Worm (Caenorhabditis elegans) whole organism, late embryonic: Measurements from ENCODE around the gene dmsr-1.

Source experiments
- ahr-1 ChIP-seq: sonication (generic microtip); optimal IDR thresholded peaks from 2 replicates; lab custom pipeline; 2016; ENCODE audit warnings: missing genetic modification characterization, missing compliant biosample characterization
- ama-1 ChIP-seq: fragments of 150-350 bp; optimal IDR thresholded peaks from 2 replicates; lab custom pipeline; 2014
- ceh-9 ChIP-seq: sonication (generic microtip); optimal IDR thresholded peaks from 2 replicates; lab custom pipeline; 2016; ENCODE audit warnings: mild to moderate bottlenecking, missing genetic modification characterization, inconsistent platforms, missing compliant biosample characterization
- fkh-10 ChIP-seq: fragments of 150-350 bp; optimal IDR thresholded peaks from 2 replicates; lab custom pipeline; 2014; ENCODE audit warnings: missing biosample characterization, missing genetic modification reagents, missing genetic modification characterization
- hlh-30 ChIP-seq: sonication (generic microtip); optimal IDR thresholded peaks from 2 replicates; lab custom pipeline; 2017; ENCODE audit warnings: antibody characterized with exemption, missing genetic modification characterization, missing compliant biosample characterization; ENCODE audit not compliant: insufficient read depth
- pha-4 ChIP-seq: fragments of 150-350 bp; optimal IDR thresholded peaks from 2 replicates; lab custom pipeline; 2018; ENCODE audit warnings: missing biosample characterization, missing genetic modification reagents, missing genetic modification characterization
- pqm-1 ChIP-seq: sonication (generic microtip); optimal IDR thresholded peaks from 2 replicates; lab custom pipeline; 2016; ENCODE audit warnings: missing genetic modification characterization, missing compliant biosample characterization

DNA sequence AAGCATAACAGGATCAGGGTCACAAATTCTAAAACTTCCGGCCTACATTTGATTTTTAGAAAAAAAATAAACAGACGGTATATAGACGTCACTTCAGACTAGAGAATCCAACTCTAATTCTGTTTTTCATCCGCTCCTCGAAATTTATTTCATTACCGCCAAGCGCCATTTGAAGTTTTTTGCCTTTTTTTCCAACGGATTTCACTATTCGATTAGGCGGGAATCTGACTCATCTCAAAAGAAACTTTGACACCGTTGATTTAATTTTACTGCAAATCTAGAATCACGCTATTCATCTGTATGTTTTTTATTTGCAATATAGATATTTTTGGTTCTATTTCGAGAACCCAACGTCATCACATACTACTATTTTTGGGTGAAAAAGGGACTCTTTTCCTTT lies 7.7 kb upstream of the dmsr-1 start:
- TF ChIP-seq fkh-10 (GFP tag; lab: Kevin White, UChicago) (no peak), pqm-1 (tag; lab: Kevin White, UChicago) (no peak), hlh-30 (no peak), pha-4 (tag; lab: Kevin White, UChicago) (no peak), ceh-9 (tag; lab: Kevin White, UChicago) (no peak), ama-1 (lab: Kevin White, UChicago) (no peak), ahr-1 (tag; lab: Kevin White, UChicago) (no peak)
